Fruit fly (Drosophila melanogaster) whole organism: ENCODE results near the gene CG9555.

Source experiments
- CG8478 ChIP-seq: fragments of >200 bp; optimal IDR thresholded peaks from 2 replicates; lab custom pipeline; 2018; ENCODE audit warnings: inconsistent platforms
- Dll ChIP-seq: fragments of >200 bp; optimal IDR thresholded peaks from 2 replicates; lab custom pipeline; 2017
- EcR ChIP-seq, 2 experiments: fragments of >200 bp; optimal IDR thresholded peaks; 2 replicates each; lab custom pipeline; 2017; ENCODE audit warnings: missing biosample characterization in 2 of 2, missing genetic modification characterization in 2 of 2, missing genetic modification reagents in 2 of 2
- pan ChIP-seq: fragments of >200 bp; optimal IDR thresholded peaks from 2 replicates; lab custom pipeline; 2017
- psq ChIP-seq: fragments of >200 bp; optimal IDR thresholded peaks from 2 replicates; lab custom pipeline; 2017
- usp ChIP-seq: fragments of >200 bp; optimal IDR thresholded peaks from 2 replicates; lab custom pipeline; 2017; ENCODE audit warnings: missing biosample characterization, missing genetic modification characterization, mixed read lengths

dm6 chr2L:8982584-8983302 lies 8.8 kb upstream of the CG9555 start:
- no peak for TF ChIP-seq EcR (GFP tag; optimal IDR thresholded peaks at IDR 0.05; lab: Kevin White, UChicago)
- TF ChIP-seq CG8478 (lab: Kevin White, UChicago): no peak
- no peak for TF ChIP-seq usp (GFP tag; lab: Kevin White, UChicago)
- no peak for TF ChIP-seq psq
- no peak for TF ChIP-seq Dll (lab: Kevin White, UChicago)
- TF ChIP-seq pan (lab: Kevin White, UChicago): no peak
